Fruit fly (Drosophila melanogaster): ENCODE data around the gene CG8028.

- TF ChIP-seq CTCF (optimal IDR thresholded peaks at IDR 0.05) (no peak), CG8478 (optimal IDR thresholded peaks at IDR 0.05) (no peak)
Observed at dm6 chrX:19243379-19243834, 36.7 kb downstream of the CG8028 start, which contains the start of gene CG7889.

Data from S2 (cell line).